Worm (Caenorhabditis elegans) whole organism, mixed stage, embryonic: ENCODE results near the gene Y37H2A.18.

Experiments used
- M03D4.4 ChIP-seq: sonication (generic microtip); optimal IDR thresholded peaks from 2 replicates; lab custom pipeline; 2017; ENCODE audit warnings: mild to moderate bottlenecking, missing genetic modification characterization, missing compliant biosample characterization
- bed-3 ChIP-seq: fragments of 200-800 bp; sonication (Bioruptor generic); optimal IDR thresholded peaks from 3 replicates; lab custom pipeline; 2018; ENCODE audit warnings: mild to moderate bottlenecking, missing genetic modification characterization, moderate library complexity, missing compliant biosample characterization
- blmp-1 ChIP-seq: fragments of 150-350 bp; optimal IDR thresholded peaks from 2 replicates; lab custom pipeline; 2014; ENCODE audit warnings: missing biosample characterization, missing genetic modification characterization
- ceh-39 ChIP-seq: fragments of 150-350 bp; optimal IDR thresholded peaks from 2 replicates; lab custom pipeline; 2014; ENCODE audit warnings: missing biosample characterization, missing genetic modification characterization
- ceh-43 ChIP-seq: fragments of 200-800 bp; sonication (Bioruptor generic); optimal IDR thresholded peaks from 2 replicates; lab custom pipeline; 2018; ENCODE audit warnings: mild to moderate bottlenecking, missing genetic modification characterization, moderate library complexity, missing compliant biosample characterization
- ceh-83 ChIP-seq: fragments of 200-800 bp; sonication (Bioruptor generic); optimal IDR thresholded peaks from 2 replicates; lab custom pipeline; 2018; ENCODE audit warnings: mild to moderate bottlenecking, missing genetic modification characterization, missing compliant biosample characterization
- drap-1 ChIP-seq: fragments of 200-800 bp; sonication (Bioruptor generic); optimal IDR thresholded peaks from 3 replicates; lab custom pipeline; 2018; ENCODE audit warnings: mild to moderate bottlenecking, missing genetic modification characterization, missing compliant biosample characterization
- elt-1 ChIP-seq: sonication (generic microtip); optimal IDR thresholded peaks from 2 replicates; lab custom pipeline; 2017; ENCODE audit warnings: missing genetic modification characterization, mild to moderate bottlenecking, missing compliant biosample characterization, antibody characterized with exemption, moderate library complexity, borderline replicate concordance; ENCODE audit not compliant: insufficient read depth
- elt-3 ChIP-seq: fragments of 150-350 bp; optimal IDR thresholded peaks from 2 replicates; lab custom pipeline; 2014; ENCODE audit warnings: missing biosample characterization, missing genetic modification characterization
- flh-1 ChIP-seq: fragments of 200-800 bp; sonication (Bioruptor generic); optimal IDR thresholded peaks from 2 replicates; lab custom pipeline; 2018; ENCODE audit warnings: mild to moderate bottlenecking, missing genetic modification characterization, moderate library complexity, missing compliant biosample characterization
- ham-2 ChIP-seq: fragments of 200-800 bp; sonication (Bioruptor generic); optimal IDR thresholded peaks from 2 replicates; lab custom pipeline; 2018; ENCODE audit warnings: mild to moderate bottlenecking, missing genetic modification characterization, missing compliant biosample characterization
- lin-32 ChIP-seq: fragments of 200-800 bp; sonication (Bioruptor generic); optimal IDR thresholded peaks from 2 replicates; lab custom pipeline; 2018; ENCODE audit warnings: mild to moderate bottlenecking, missing genetic modification characterization, missing compliant biosample characterization
- mep-1 ChIP-seq: fragments of 150-350 bp; optimal IDR thresholded peaks from 2 replicates; lab custom pipeline; 2017; ENCODE audit warnings: missing biosample characterization, missing genetic modification reagents, missing genetic modification characterization, inconsistent platforms
- mls-2 ChIP-seq: sonication (generic microtip); optimal IDR thresholded peaks from 2 replicates; lab custom pipeline; 2016; ENCODE audit warnings: mild to moderate bottlenecking, missing genetic modification characterization, moderate library complexity, missing compliant biosample characterization
- nhr-12 ChIP-seq: fragments of 150-350 bp; optimal IDR thresholded peaks from 2 replicates; lab custom pipeline; 2014; ENCODE audit warnings: missing biosample characterization, missing genetic modification characterization
- nhr-237 ChIP-seq: fragments of 150-350 bp; optimal IDR thresholded peaks from 2 replicates; lab custom pipeline; 2014; ENCODE audit warnings: missing biosample characterization, missing genetic modification characterization
- nhr-28 ChIP-seq: fragments of 150-350 bp; optimal IDR thresholded peaks from 2 replicates; lab custom pipeline; 2014; ENCODE audit warnings: missing biosample characterization, missing genetic modification characterization
- nhr-76 ChIP-seq: sonication (generic microtip); optimal IDR thresholded peaks from 2 replicates; lab custom pipeline; 2017; ENCODE audit warnings: missing biosample characterization, missing genetic modification characterization
- pha-4 ChIP-seq: fragments of 150-350 bp; optimal IDR thresholded peaks from 2 replicates; lab custom pipeline; 2018; ENCODE audit warnings: missing biosample characterization, missing genetic modification reagents, missing genetic modification characterization
- sem-2 ChIP-seq: fragments of 200-800 bp; sonication (Bioruptor generic); optimal IDR thresholded peaks from 2 replicates; lab custom pipeline; 2018; ENCODE audit warnings: mild to moderate bottlenecking, missing genetic modification characterization, missing compliant biosample characterization
- snpc-4 ChIP-seq: fragments of 150-350 bp; optimal IDR thresholded peaks from 2 replicates; lab custom pipeline; 2014; ENCODE audit warnings: missing biosample characterization, missing genetic modification characterization
- sptf-1 ChIP-seq: sonication (generic microtip); optimal IDR thresholded peaks from 2 replicates; lab custom pipeline; 2017; ENCODE audit warnings: mild to moderate bottlenecking, missing genetic modification characterization, moderate library complexity, missing compliant biosample characterization
- tbx-8 ChIP-seq: fragments of 200-800 bp; sonication (Bioruptor generic); optimal IDR thresholded peaks from 2 replicates; lab custom pipeline; 2018; ENCODE audit warnings: mild to moderate bottlenecking, missing genetic modification characterization, moderate library complexity, missing compliant biosample characterization
- unc-120 ChIP-seq: sonication (generic microtip); optimal IDR thresholded peaks from 2 replicates; lab custom pipeline; 2017; ENCODE audit warnings: missing genetic modification characterization, missing compliant biosample characterization; ENCODE audit not compliant: poor library complexity, severe bottlenecking
- unc-39 ChIP-seq: fragments of 150-350 bp; optimal IDR thresholded peaks from 2 replicates; lab custom pipeline; 2014; ENCODE audit warnings: missing biosample characterization, missing genetic modification characterization
- unc-62 ChIP-seq: fragments of 150-350 bp; optimal IDR thresholded peaks from 2 replicates; lab custom pipeline; 2014; ENCODE audit warnings: missing biosample characterization, missing genetic modification reagents, missing genetic modification characterization
- zip-8 ChIP-seq: fragments of 150-350 bp; optimal IDR thresholded peaks from 2 replicates; lab custom pipeline; 2014; ENCODE audit warnings: missing biosample characterization, missing genetic modification characterization
- ztf-11 ChIP-seq: fragments of 150-350 bp; optimal IDR thresholded peaks from 2 replicates; lab custom pipeline; 2014; ENCODE audit warnings: missing biosample characterization, missing genetic modification characterization

Y37H2A.18 gene

ce11 chrV:18144442-18144841, 11.4 kb upstream of the Y37H2A.18 start:
- TF ChIP-seq ceh-39 (tag; lab: Kevin White, UChicago) (no peak), unc-39 (tag; lab: Kevin White, UChicago) (no peak), blmp-1 (tag; lab: Kevin White, UChicago) (no peak), ceh-83 (no peak), M03D4.4 (tag; lab: Kevin White, UChicago) (no peak), nhr-237 (tag; lab: Kevin White, UChicago) (no peak)
- TF ChIP-seq, all 35 proteins: peak for 0

- no peak for TF ChIP-seq unc-62 (GFP tag; lab: Kevin White, UChicago)
- TF ChIP-seq nhr-76 (tag; lab: Kevin White, UChicago): no peak
- no peak for TF ChIP-seq ceh-39 (tag; lab: Kevin White, UChicago)
- TF ChIP-seq ceh-43 (GFP tag; lab: Kevin White, UChicago): no peak
- no peak for TF ChIP-seq ztf-11
- TF ChIP-seq elt-3 (tag; lab: Kevin White, UChicago): no peak
- TF ChIP-seq zip-8 (tag; lab: Kevin White, UChicago): no peak
- no peak for TF ChIP-seq unc-120
- no peak for TF ChIP-seq unc-39 (tag; lab: Kevin White, UChicago)
- TF ChIP-seq ceh-83: no peak
- TF ChIP-seq tbx-8: no peak
- TF ChIP-seq sem-2 (GFP tag; lab: Kevin White, UChicago): no peak
- TF ChIP-seq bed-3 (GFP tag; lab: Kevin White, UChicago): no peak
- TF ChIP-seq elt-1: no peak
Observed at ce11 chrV:18143445-18143844, 10.4 kb upstream of the Y37H2A.18 start, which contains the start of gene Y37H2A.14. Gene Y37H2A.14 (plus strand): TSS chrV:18143745.

- TF ChIP-seq zip-8 (tag; lab: Kevin White, UChicago): no peak
- no peak for TF ChIP-seq mls-2 (tag; lab: Kevin White, UChicago)
- TF ChIP-seq unc-120: no peak
- no peak for TF ChIP-seq elt-3 (tag; lab: Kevin White, UChicago)
- TF ChIP-seq drap-1 (GFP tag; lab: Kevin White, UChicago): no peak
Observed at ce11 chrV:18142549-18142948, 9.5 kb upstream of the Y37H2A.18 start, which contains the start of gene Y37H2A.13. Gene Y37H2A.13 (plus strand): TSS chrV:18142849.

- TF ChIP-seq snpc-4: no peak
- no peak for TF ChIP-seq pha-4
- no peak for TF ChIP-seq sptf-1 (tag; lab: Kevin White, UChicago)
- TF ChIP-seq ceh-39 (tag; lab: Kevin White, UChicago): no peak
- no peak for TF ChIP-seq unc-62 (GFP tag; lab: Kevin White, UChicago)
- no peak for TF ChIP-seq mls-2 (tag; lab: Kevin White, UChicago)
- TF ChIP-seq lin-32 (GFP tag; lab: Kevin White, UChicago): no peak
- TF ChIP-seq nhr-28 (tag; lab: Kevin White, UChicago): no peak
- no peak for TF ChIP-seq zip-8 (tag; lab: Kevin White, UChicago)
- no peak for TF ChIP-seq flh-1 (GFP tag; lab: Kevin White, UChicago)
- TF ChIP-seq, all 35 proteins: peak for 0
Observed at ce11 chrV:18141161-18141560, 8.1 kb upstream of the Y37H2A.18 start, which contains the start of gene Y37H2A.11. Gene Y37H2A.11 (plus strand): TSS chrV:18141461.

ce11 chrV:18138695-18139094, 5.6 kb upstream of the Y37H2A.18 start, which contains the start of gene Y37H2A.10:
Gene Y37H2A.10 (plus strand): TSS chrV:18138995.
- no peak for TF ChIP-seq flh-1 (GFP tag; lab: Kevin White, UChicago)
- no peak for TF ChIP-seq unc-120
- no peak for TF ChIP-seq zip-8 (tag; lab: Kevin White, UChicago)
- no peak for TF ChIP-seq ceh-43 (GFP tag; lab: Kevin White, UChicago)
- no peak for TF ChIP-seq mep-1 (tag; lab: Kevin White, UChicago)
- TF ChIP-seq elt-1: no peak
- no peak for TF ChIP-seq nhr-12 (tag; lab: Kevin White, UChicago)
- TF ChIP-seq ham-2: no peak

- TF ChIP-seq nhr-237 (tag; lab: Kevin White, UChicago): no peak
- no peak for TF ChIP-seq snpc-4
- TF ChIP-seq tbx-8: no peak
- TF ChIP-seq, all 35 proteins: peak for 0
Observed at ce11 chrV:18137679-18138078, 4.6 kb upstream of the Y37H2A.18 start.
